Worm (Caenorhabditis elegans): ENCODE results near the gene coh-3.

- no peak for TF ChIP-seq ama-1 (optimal IDR thresholded peaks at IDR 0.05)
- TF ChIP-seq ama-1 (GFP tag; optimal IDR thresholded peaks at IDR 0.05): no peak
- peak; percentile 37; the same call in 1 of the 2 replicates for TF ChIP-seq ekl-4 (GFP tag; IDR thresholded peaks at IDR 0.05)
- TF ChIP-seq Y53F4B.3 (GFP tag; IDR thresholded peaks at IDR 0.05): no peak
- 0 out of 2 replicates have a peak, but pooled peaks have one; percentile 73 for TF ChIP-seq F37B4.10 (GFP tag; IDR thresholded peaks at IDR 0.05)
- TF ChIP-seq F52B5.7 (tag; optimal IDR thresholded peaks at IDR 0.05): no peak
- TF ChIP-seq unc-62 (GFP tag; optimal IDR thresholded peaks at IDR 0.05): no peak
- no peak for TF ChIP-seq T26A5.8 (tag; optimal IDR thresholded peaks at IDR 0.05)
- TF ChIP-seq gei-17 (GFP tag; optimal IDR thresholded peaks at IDR 0.05): no peak
- peak; percentile 12 for TF ChIP-seq madf-10 (tag; optimal IDR thresholded peaks at IDR 0.05)
- no peak for TF ChIP-seq cebp-2 (GFP tag; IDR thresholded peaks at IDR 0.05)
- TF ChIP-seq akir-1 (GFP tag; optimal IDR thresholded peaks at IDR 0.05): no peak
Measured at ce11 chrV:14468196-14468874, 11.1 kb downstream of the coh-3 start, which contains the start of gene srz-97.
